Worm (Caenorhabditis elegans): ENCODE results near the gene abcx-1.

The abcx-1 gene

DNA sequence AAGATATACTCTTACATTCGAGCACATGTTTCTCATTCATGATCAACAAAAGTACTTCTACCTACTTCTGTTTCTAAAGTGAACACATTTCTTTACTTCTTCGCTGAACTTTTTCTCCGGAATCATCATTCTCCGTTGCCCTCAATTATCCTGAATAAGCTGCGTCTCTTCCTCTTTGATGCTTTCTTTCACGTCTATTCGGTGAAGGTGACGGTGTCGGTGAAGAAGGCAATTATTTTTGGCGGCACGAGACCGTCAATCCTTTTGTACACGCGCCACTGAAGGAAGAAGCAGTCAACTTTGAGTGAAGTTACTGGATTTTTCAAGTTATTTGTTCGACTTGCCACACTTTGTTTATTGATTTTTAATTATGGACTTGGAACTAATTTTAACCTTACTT, 436 bp upstream of the abcx-1 start, which contains the start of gene abch-1:
TSS of gene abch-1 (minus strand) at position 101 of the 400 bp plus-strand sequence.
- TF ChIP-seq T07F8.4 (tag; optimal IDR thresholded peaks at IDR 0.05) = no peak
- TF ChIP-seq xnd-1 (tag; optimal IDR thresholded peaks at IDR 0.05) = no peak
- no peak for TF ChIP-seq let-526 (GFP tag; IDR thresholded peaks at IDR 0.05)
- no peak for TF ChIP-seq madf-6 (GFP tag; IDR thresholded peaks at IDR 0.05)
- TF ChIP-seq nhr-179 (tag; optimal IDR thresholded peaks at IDR 0.05) = no peak
- no peak for TF ChIP-seq bed-2 (GFP tag; IDR thresholded peaks at IDR 0.05)
- TF ChIP-seq ztf-3 (GFP tag; optimal IDR thresholded peaks at IDR 0.05) = no peak
- TF ChIP-seq ztf-26 (tag; optimal IDR thresholded peaks at IDR 0.05) = no peak
- no peak for TF ChIP-seq madf-3 (GFP tag; IDR thresholded peaks at IDR 0.05)
- TF ChIP-seq T26A5.8 (tag; optimal IDR thresholded peaks at IDR 0.05) = no peak
- TF ChIP-seq hlh-12 (tag; optimal IDR thresholded peaks at IDR 0.05) = no peak
- no peak for TF ChIP-seq die-1 (tag; optimal IDR thresholded peaks at IDR 0.05)
- no peak for TF ChIP-seq Y56A3A.18 (GFP tag; IDR thresholded peaks at IDR 0.05)
- TF ChIP-seq sea-2 (GFP tag; IDR thresholded peaks at IDR 0.05) = no peak
- TF ChIP-seq lir-1 (GFP tag; conservative IDR thresholded peaks at IDR 0.05) = no peak
- TF ChIP-seq snpc-4 (GFP tag; optimal IDR thresholded peaks at IDR 0.05) = no peak
- TF ChIP-seq snpc-4 (tag; optimal IDR thresholded peaks at IDR 0.05) = no peak
- TF ChIP-seq ztf-18 (tag; optimal IDR thresholded peaks at IDR 0.05) = no peak
- no peak for TF ChIP-seq nhr-27 (tag; optimal IDR thresholded peaks at IDR 0.05)
- no peak for TF ChIP-seq efl-1 (GFP tag; optimal IDR thresholded peaks at IDR 0.05)

DNA sequence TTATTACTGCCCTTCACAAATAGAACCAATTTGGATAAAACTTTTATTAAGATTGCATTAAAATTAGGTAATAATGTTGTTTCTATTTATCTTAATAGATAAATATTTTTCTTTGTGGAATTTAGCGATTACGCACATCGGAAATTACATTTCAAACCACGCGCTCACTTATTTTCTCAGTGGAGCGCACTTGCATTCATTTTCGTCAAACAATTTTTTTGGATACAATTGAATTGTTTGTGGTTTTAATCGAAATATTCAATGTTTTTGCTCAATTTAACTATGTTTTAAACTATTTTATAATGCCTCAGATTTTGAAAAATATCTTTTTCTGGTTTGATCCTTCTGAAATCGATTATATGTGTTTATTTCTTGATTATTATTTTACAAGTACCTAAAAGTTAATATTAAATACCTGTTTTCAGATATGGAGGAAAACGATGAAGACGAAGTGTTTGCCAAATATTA, 4.0 kb downstream of the abcx-1 start, which contains the start of gene utp-20:
TSS of gene utp-20 (plus strand) at position 418 of the 468 bp plus-strand sequence.
- TF ChIP-seq nfyb-1 (GFP tag; IDR thresholded peaks at IDR 0.05) (no peak), dpl-1 (GFP tag; optimal IDR thresholded peaks at IDR 0.05) (peak; percentile 59), snpc-1.1 (tag; optimal IDR thresholded peaks at IDR 0.05; ENCODE audit: insufficient read depth) (no peak), F52B5.7 (tag; optimal IDR thresholded peaks at IDR 0.05) (no peak), ztf-3 (GFP tag; optimal IDR thresholded peaks at IDR 0.05) (no peak), mcd-1 (GFP tag; IDR thresholded peaks at IDR 0.05) (peak; percentile 93), xnd-1 (tag; optimal IDR thresholded peaks at IDR 0.05) (no peak), F23B12.7 (tag; optimal IDR thresholded peaks at IDR 0.05; ENCODE audit: insufficient read depth) (peak; percentile 95), lsl-1 (GFP tag; optimal IDR thresholded peaks at IDR 0.05) (peak; percentile 28), aptf-2 (GFP tag; conservative IDR thresholded peaks at IDR 0.05) (no peak), fkh-3 (tag; optimal IDR thresholded peaks at IDR 0.05) (no peak), attf-3 (GFP tag; conservative IDR thresholded peaks at IDR 0.05) (no peak), F37B4.10 (GFP tag; IDR thresholded peaks at IDR 0.05) (no peak), repo-1 (tag; optimal IDR thresholded peaks at IDR 0.05) (no peak), F55B11.4 (tag; optimal IDR thresholded peaks at IDR 0.05; ENCODE audit: borderline replicate concordance, insufficient read depth) (no peak), B0035.1 (tag; optimal IDR thresholded peaks at IDR 0.05) (no peak), rec-8 (tag; optimal IDR thresholded peaks at IDR 0.05) (no peak), Y53F4B.3 (GFP tag; IDR thresholded peaks at IDR 0.05) (no peak), dpff-1 (tag; optimal IDR thresholded peaks at IDR 0.05) (no peak), sdz-38 (tag; optimal IDR thresholded peaks at IDR 0.05) (no peak), unc-130 (GFP tag; optimal IDR thresholded peaks at IDR 0.05) (no peak), C17E4.6 (GFP tag; IDR thresholded peaks at IDR 0.05) (no peak), lin-35 (GFP tag; optimal IDR thresholded peaks at IDR 0.05) (peak in 1 of 3 experiments; percentile 79), lin-54 (GFP tag; optimal IDR thresholded peaks at IDR 0.05) (peak; percentile 83), lir-1 (GFP tag; conservative IDR thresholded peaks at IDR 0.05) (no peak), ets-4 (GFP tag; optimal IDR thresholded peaks at IDR 0.05) (no peak), ceh-40 (GFP tag; IDR thresholded peaks at IDR 0.05) (no peak), snpc-4 (GFP tag; optimal IDR thresholded peaks at IDR 0.05) (no peak), snpc-4 (tag; optimal IDR thresholded peaks at IDR 0.05) (no peak), ceh-100 (GFP tag; IDR thresholded peaks at IDR 0.05) (no peak), pha-4 (tag; optimal IDR thresholded peaks at IDR 0.05) (no peak), efl-1 (GFP tag; optimal IDR thresholded peaks at IDR 0.05) (peak; percentile 70), athp-1 (tag; optimal IDR thresholded peaks at IDR 0.05) (no peak), aptf-3 (GFP tag; IDR thresholded peaks at IDR 0.05) (no peak)

Measured in whole organism, young adult.